Fruit fly (Drosophila melanogaster) whole organism, pupa: ENCODE measurements around the gene Nasp.

Experiments used
- CG10348 ChIP-seq: fragments of 200-800 bp; sonication (Bioruptor generic); IDR thresholded peaks from 2 replicates; pipeline ENCODE4 v1.3.6; 2022; ENCODE audit warnings: missing biosample characterization, missing genetic modification characterization
- CG12605 ChIP-seq: fragments of 200-800 bp; sonication (Bioruptor generic); IDR thresholded peaks from 2 replicates; pipeline ENCODE4 v1.3.6; 2022; ENCODE audit warnings: missing biosample characterization, missing genetic modification characterization
- CG13204 ChIP-seq: fragments of 200-800 bp; sonication (Bioruptor generic); optimal IDR thresholded peaks from 2 replicates; lab custom pipeline; 2018; ENCODE audit warnings: missing biosample characterization, mild to moderate bottlenecking, missing genetic modification characterization, moderate library complexity
- CG14655 ChIP-seq: fragments of 200-800 bp; sonication (Bioruptor generic); optimal IDR thresholded peaks from 3 replicates; lab custom pipeline; 2017; ENCODE audit warnings: mild to moderate bottlenecking, missing biosample characterization, missing genetic modification reagents, missing genetic modification characterization
- CG15710 ChIP-seq: fragments of 200-800 bp; sonication (Bioruptor generic); optimal IDR thresholded peaks from 2 replicates; lab custom pipeline; 2018; ENCODE audit warnings: missing biosample characterization, mild to moderate bottlenecking, missing genetic modification characterization, moderate library complexity
- CG17806 ChIP-seq: fragments of 200-800 bp; sonication (Bioruptor generic); optimal IDR thresholded peaks from 2 replicates; lab custom pipeline; 2018; ENCODE audit warnings: missing biosample characterization, mild to moderate bottlenecking, missing genetic modification characterization, moderate library complexity
- CG32121 ChIP-seq: fragments of 200-800 bp; sonication (Bioruptor generic); IDR thresholded peaks from 2 replicates; pipeline ENCODE4 v1.3.6; 2022; ENCODE audit warnings: missing biosample characterization, missing genetic modification characterization
- CG34367 ChIP-seq: fragments of 200-800 bp; sonication (Bioruptor generic); optimal IDR thresholded peaks from 2 replicates; lab custom pipeline; 2018; ENCODE audit warnings: missing biosample characterization, mild to moderate bottlenecking, missing genetic modification characterization
- CG4496 ChIP-seq: fragments of 200-800 bp; sonication (Bioruptor generic); IDR thresholded peaks from 3 replicates; pipeline ENCODE4 v1.3.6; 2022; ENCODE audit warnings: missing biosample characterization, missing genetic modification characterization
- CG8159 ChIP-seq: fragments of 200-800 bp; sonication (Bioruptor generic); optimal IDR thresholded peaks from 3 replicates; lab custom pipeline; 2018; ENCODE audit warnings: missing biosample characterization, mild to moderate bottlenecking, missing genetic modification characterization, moderate library complexity
- CG8301 ChIP-seq: fragments of 200-800 bp; sonication (Bioruptor generic); optimal IDR thresholded peaks from 2 replicates; lab custom pipeline; 2018; ENCODE audit warnings: missing biosample characterization, mild to moderate bottlenecking, missing genetic modification characterization
- CG9948 ChIP-seq: fragments of 200-800 bp; sonication (Bioruptor generic); optimal IDR thresholded peaks from 2 replicates; lab custom pipeline; 2018; ENCODE audit warnings: missing biosample characterization, mild to moderate bottlenecking, missing genetic modification characterization, moderate library complexity
- D1 ChIP-seq: fragments of 200-800 bp; sonication (Bioruptor generic); optimal IDR thresholded peaks from 2 replicates; lab custom pipeline; 2018; ENCODE audit warnings: missing biosample characterization, mild to moderate bottlenecking, missing genetic modification characterization, moderate library complexity
- EcR ChIP-seq: fragments of 200-800 bp; sonication (Bioruptor generic); optimal IDR thresholded peaks from 3 replicates; lab custom pipeline; 2019; ENCODE audit warnings: missing biosample characterization, missing genetic modification characterization, mild to moderate bottlenecking, moderate library complexity, missing genetic modification reagents
- Ets98B ChIP-seq: fragments of 200-800 bp; sonication (Bioruptor generic); IDR thresholded peaks from 2 replicates; pipeline ENCODE4 v1.3.6; 2022; ENCODE audit warnings: missing biosample characterization, missing genetic modification characterization
- Pif1A ChIP-seq: fragments of 200-800 bp; sonication (Bioruptor generic); optimal IDR thresholded peaks from 3 replicates; lab custom pipeline; 2016; ENCODE audit warnings: missing biosample characterization, missing genetic modification characterization
- Pif1B ChIP-seq: fragments of 200-800 bp; sonication (Bioruptor generic); optimal IDR thresholded peaks from 3 replicates; lab custom pipeline; 2016; ENCODE audit warnings: missing biosample characterization, missing genetic modification characterization
- Snoo ChIP-seq: fragments of 200-800 bp; sonication (Bioruptor generic); optimal IDR thresholded peaks from 3 replicates; lab custom pipeline; 2017; ENCODE audit warnings: missing biosample characterization, mild to moderate bottlenecking, missing genetic modification characterization, inconsistent platforms
- fd96Ca ChIP-seq: fragments of 200-800 bp; sonication (Bioruptor generic); IDR thresholded peaks from 3 replicates; pipeline ENCODE4 v1.3.6; 2022; ENCODE audit warnings: missing biosample characterization, missing genetic modification characterization
- gl ChIP-seq: fragments of 200-800 bp; sonication (Bioruptor generic); optimal IDR thresholded peaks from 2 replicates; lab custom pipeline; 2018; ENCODE audit warnings: missing biosample characterization, mild to moderate bottlenecking, missing genetic modification characterization
- rn ChIP-seq: fragments of 200-800 bp; sonication (Bioruptor generic); IDR thresholded peaks from 2 replicates; pipeline ENCODE4 v1.3.6; 2022; ENCODE audit warnings: missing biosample characterization, missing genetic modification characterization

Gene Nasp

dm6 chr3R:8707166-8707565 is 40.4 kb upstream of the Nasp start:
- TF ChIP-seq CG8159 (tag; lab: Kevin White, UChicago) (peak; percentile 12), fd96Ca (GFP tag; lab: Robert Waterston, UW) (no peak)

DNA sequence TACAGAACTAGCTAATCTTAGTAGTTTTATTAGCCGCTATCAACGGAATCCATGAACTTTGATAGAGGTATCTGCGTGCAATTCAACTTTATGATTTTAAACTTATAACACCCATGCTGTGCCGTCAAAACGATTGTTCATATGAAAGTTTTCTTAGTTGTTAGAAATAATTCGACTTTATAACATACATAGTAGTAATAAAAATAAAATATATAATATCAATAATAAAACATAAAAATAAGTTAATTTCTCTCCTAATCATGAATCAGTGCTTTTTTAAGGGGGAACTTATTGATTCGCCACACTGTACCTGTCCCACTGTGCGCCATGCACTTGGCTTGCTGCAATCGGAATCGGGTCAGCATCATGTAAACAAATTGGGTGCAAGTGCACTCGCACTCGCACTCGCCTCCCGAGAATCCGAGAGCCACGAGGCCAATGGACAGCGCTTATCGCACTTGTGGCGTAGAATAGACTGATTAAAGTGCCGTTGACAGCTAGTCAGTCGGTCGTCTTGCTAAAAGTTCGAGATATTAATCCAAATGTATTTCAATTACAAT is 35.6 kb upstream of the Nasp start:
- no peak for TF ChIP-seq CG34367
- TF ChIP-seq CG12605 (GFP tag; lab: Robert Waterston, UW), result no peak
- TF ChIP-seq CG8301, result no peak
- TF ChIP-seq CG15710 (tag; lab: Kevin White, UChicago), result no peak
- TF ChIP-seq CG4496 (GFP tag; lab: Robert Waterston, UW), result peak; percentile 28; the same call in 1 of the 3 replicates
- no peak for TF ChIP-seq CG17806 (tag; lab: Kevin White, UChicago)
- TF ChIP-seq Pif1B (GFP tag; lab: Kevin White, UChicago), result no peak
- TF ChIP-seq CG13204 (GFP tag; lab: Kevin White, UChicago), result no peak
- TF ChIP-seq fd96Ca (GFP tag; lab: Robert Waterston, UW), result peak; percentile 45; the same call in 1 of the 3 replicates
- TF ChIP-seq CG8159 (tag; lab: Kevin White, UChicago), result peak; percentile 14
- TF ChIP-seq EcR (GFP tag; lab: Kevin White, UChicago), result peak; percentile 95
- TF ChIP-seq D1 (tag; lab: Kevin White, UChicago), result no peak
- TF ChIP-seq CG14655 (GFP tag; lab: Kevin White, UChicago), result peak; percentile 19
- TF ChIP-seq CG9948 (tag; lab: Kevin White, UChicago), result no peak
- TF ChIP-seq rn, result no peak
- peak; percentile 59 for TF ChIP-seq Ets98B
- no peak for TF ChIP-seq CG10348 (GFP tag; lab: Robert Waterston, UW)
- no peak for TF ChIP-seq Pif1A (GFP tag; lab: Kevin White, UChicago)
- no peak for TF ChIP-seq gl
- TF ChIP-seq CG32121 (GFP tag; lab: Robert Waterston, UW), result peak; percentile 50

DNA sequence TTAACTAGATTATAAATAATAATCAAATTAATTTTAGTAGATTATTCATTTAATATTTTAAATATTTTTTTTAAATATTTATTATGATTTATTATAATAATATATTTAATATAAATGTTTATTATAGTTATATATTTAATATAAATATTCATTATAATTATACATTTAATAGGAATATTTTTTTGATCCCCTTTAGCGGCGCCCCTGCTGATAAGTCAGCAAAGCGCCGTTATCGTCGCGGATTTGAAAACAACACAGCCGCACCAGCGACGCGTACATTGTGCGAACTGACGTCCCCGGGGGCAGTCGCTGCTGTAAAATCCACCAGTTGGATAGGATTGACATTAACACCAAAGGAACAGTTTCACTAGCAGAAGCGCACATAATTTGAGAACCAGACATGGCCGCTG is 34.9 kb upstream of the Nasp start, which contains the start of gene CG8112:
TSS of gene CG8112 (plus strand) at position 212 of the 410 bp plus-strand sequence.
- 0 out of 2 replicates have a peak, but pooled peaks have one; percentile 9 for TF ChIP-seq CG12605 (GFP tag; lab: Robert Waterston, UW)
- peak; percentile 5 for TF ChIP-seq CG17806 (tag; lab: Kevin White, UChicago)
- TF ChIP-seq Pif1B (GFP tag; lab: Kevin White, UChicago), result peak; percentile 38
- TF ChIP-seq CG4496 (GFP tag; lab: Robert Waterston, UW), result peak; percentile 12; the same call in 1 of the 3 replicates
- no peak for TF ChIP-seq rn
- peak; percentile 30 for TF ChIP-seq Snoo (tag; lab: Kevin White, UChicago)
- peak; percentile 20; the same call in 1 of the 2 replicates for TF ChIP-seq Ets98B
- TF ChIP-seq CG15710 (tag; lab: Kevin White, UChicago), result peak; percentile 25
- TF ChIP-seq CG9948 (tag; lab: Kevin White, UChicago), result no peak
- TF ChIP-seq CG8159 (tag; lab: Kevin White, UChicago), result peak; percentile 23
- TF ChIP-seq CG32121 (GFP tag; lab: Robert Waterston, UW), result no peak
- no peak for TF ChIP-seq CG13204 (GFP tag; lab: Kevin White, UChicago)

- TF ChIP-seq D1 (tag; lab: Kevin White, UChicago) (no peak), CG14655 (GFP tag; lab: Kevin White, UChicago) (no peak), Pif1A (GFP tag; lab: Kevin White, UChicago) (no peak), CG12605 (GFP tag; lab: Robert Waterston, UW) (peak; percentile 55; the same call in 1 of the 2 replicates)
Measured at dm6 chr3R:8715371-8715770, 32.2 kb upstream of the Nasp start.

dm6 chr3R:8715851-8716550 is 31.6 kb upstream of the Nasp start, which contains the start of gene TMEM216:
TMEM216 (plus strand) TSS chr3R:8716243.
- peak; percentile 2 for TF ChIP-seq EcR (GFP tag; lab: Kevin White, UChicago)
- peak; percentile 28 for TF ChIP-seq gl
- TF ChIP-seq Pif1A (GFP tag; lab: Kevin White, UChicago), result no peak
- 0 out of 3 replicates have a peak, but pooled peaks have one; percentile 17 for TF ChIP-seq CG4496 (GFP tag; lab: Robert Waterston, UW)
- no peak for TF ChIP-seq CG8159 (tag; lab: Kevin White, UChicago)

DNA sequence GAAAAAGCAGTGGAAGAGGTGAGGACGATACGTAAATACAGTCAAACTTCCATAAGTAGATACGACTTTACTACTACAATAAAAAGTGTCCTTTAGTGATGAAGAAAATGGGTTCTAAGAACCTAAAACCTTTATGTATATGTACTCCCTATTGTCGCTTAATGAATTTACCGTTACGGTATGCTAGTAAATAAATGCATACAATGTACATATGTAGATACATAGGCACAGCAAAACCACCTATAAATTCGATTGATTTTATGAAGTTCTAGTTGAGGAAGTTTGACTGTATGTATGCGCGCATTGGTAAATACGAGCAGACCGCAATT is 31.1 kb upstream of the Nasp start:
- TF ChIP-seq CG13204 (GFP tag; lab: Kevin White, UChicago), result no peak
- peak; percentile 4 for TF ChIP-seq CG15710 (tag; lab: Kevin White, UChicago)
- no peak for TF ChIP-seq D1 (tag; lab: Kevin White, UChicago)
- no peak for TF ChIP-seq EcR (GFP tag; lab: Kevin White, UChicago)
- no peak for TF ChIP-seq CG8159 (tag; lab: Kevin White, UChicago)
- peak; percentile 19 for TF ChIP-seq CG17806 (tag; lab: Kevin White, UChicago)
- no peak for TF ChIP-seq gl
- peak; percentile 11 for TF ChIP-seq CG8301
- peak; percentile 30 for TF ChIP-seq CG9948 (tag; lab: Kevin White, UChicago)
- TF ChIP-seq fd96Ca (GFP tag; lab: Robert Waterston, UW), result no peak
- TF ChIP-seq CG32121 (GFP tag; lab: Robert Waterston, UW), result no peak
- TF ChIP-seq Snoo (tag; lab: Kevin White, UChicago), result no peak
- TF ChIP-seq Ets98B, result no peak
- no peak for TF ChIP-seq CG34367
- TF ChIP-seq CG4496 (GFP tag; lab: Robert Waterston, UW), result no peak
- no peak for TF ChIP-seq CG14655 (GFP tag; lab: Kevin White, UChicago)
- TF ChIP-seq CG12605 (GFP tag; lab: Robert Waterston, UW), result no peak
- TF ChIP-seq rn, result no peak
- TF ChIP-seq Pif1B (GFP tag; lab: Kevin White, UChicago), result no peak
- no peak for TF ChIP-seq CG10348 (GFP tag; lab: Robert Waterston, UW)
- no peak for TF ChIP-seq Pif1A (GFP tag; lab: Kevin White, UChicago)
